Worm (Caenorhabditis elegans): Measurements from ENCODE around the gene pcca-1.

DNA sequence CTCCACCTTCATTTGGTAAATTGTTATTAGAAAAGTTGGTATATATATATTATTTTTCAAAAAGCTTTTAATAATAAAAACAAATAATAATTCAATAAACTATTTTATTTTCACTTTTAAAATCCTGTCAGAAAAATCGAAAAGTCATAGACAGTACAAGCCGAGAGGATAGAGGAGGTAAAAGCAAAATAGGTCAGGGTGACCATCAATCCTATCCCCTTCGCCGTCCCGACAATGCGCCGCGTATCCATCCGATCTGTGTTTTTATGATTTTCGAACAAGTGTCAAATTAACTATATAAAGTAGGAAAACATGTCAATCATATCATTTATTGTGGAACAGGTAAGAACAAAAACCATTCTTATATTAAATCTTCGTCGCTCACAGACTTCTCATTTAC, 4.6 kb upstream of the pcca-1 start:
- no peak for TF ChIP-seq nhr-12 (tag; optimal IDR thresholded peaks at IDR 0.05)
- no peak for TF ChIP-seq pha-4 (tag; optimal IDR thresholded peaks at IDR 0.05)
- TF ChIP-seq ceh-43 (GFP tag; optimal IDR thresholded peaks at IDR 0.05) = no peak
- TF ChIP-seq flh-1 (GFP tag; optimal IDR thresholded peaks at IDR 0.05) = no peak
- TF ChIP-seq elt-3 (tag; optimal IDR thresholded peaks at IDR 0.05) = no peak
- no peak for TF ChIP-seq nhr-237 (tag; optimal IDR thresholded peaks at IDR 0.05)
- peak; percentile 46 for TF ChIP-seq blmp-1 (tag; optimal IDR thresholded peaks at IDR 0.05)
- no peak for TF ChIP-seq ztf-11 (tag; optimal IDR thresholded peaks at IDR 0.05)
- no peak for TF ChIP-seq ces-1 (GFP tag; optimal IDR thresholded peaks at IDR 0.05)
- no peak for TF ChIP-seq bed-3 (GFP tag; optimal IDR thresholded peaks at IDR 0.05)
- TF ChIP-seq elt-1 (tag; optimal IDR thresholded peaks at IDR 0.05; ENCODE audit: borderline replicate concordance, insufficient read depth) = no peak
- no peak for TF ChIP-seq snpc-4 (tag; optimal IDR thresholded peaks at IDR 0.05)

All from whole organism, mixed stage, embryonic.